Fruit fly (Drosophila melanogaster) whole organism, prepupa: ENCODE measurements around the gene bab1.
A peak's percentile ranks its signal among the peaks of the same experiment; 100 is the strongest.

ENCODE experiments used
- Blimp-1 ChIP-seq: fragments of 200-800 bp; sonication (Bioruptor generic); optimal IDR thresholded peaks from 3 replicates; lab custom pipeline; 2017; ENCODE audit warnings: missing biosample characterization, missing genetic modification characterization, mild to moderate bottlenecking, moderate library complexity, missing genetic modification reagents
- CG10631 ChIP-seq: fragments of 200-800 bp; sonication (Bioruptor generic); optimal IDR thresholded peaks from 2 replicates; lab custom pipeline; 2016; ENCODE audit warnings: missing biosample characterization, missing genetic modification characterization
- CG10669 ChIP-seq: fragments of 200-800 bp; sonication (Bioruptor generic); optimal IDR thresholded peaks from 3 replicates; lab custom pipeline; 2018; ENCODE audit warnings: missing biosample characterization, mild to moderate bottlenecking, missing genetic modification characterization, moderate library complexity
- CG11294 ChIP-seq: fragments of 200-800 bp; sonication (Bioruptor generic); IDR thresholded peaks from 2 replicates; pipeline ENCODE4 v1.3.6; 2022; ENCODE audit warnings: missing biosample characterization, missing genetic modification characterization
- CG11762 ChIP-seq: fragments of 200-800 bp; sonication (Bioruptor generic); optimal IDR thresholded peaks from 3 replicates; lab custom pipeline; 2016; ENCODE audit warnings: missing biosample characterization, missing genetic modification characterization; ENCODE audit not compliant: insufficient read depth
- CG11902 ChIP-seq: fragments of 200-800 bp; sonication (Bioruptor generic); optimal IDR thresholded peaks from 3 replicates; lab custom pipeline; 2016; ENCODE audit warnings: missing biosample characterization, missing genetic modification characterization
- CG15336 ChIP-seq: fragments of 200-800 bp; sonication (Bioruptor generic); IDR thresholded peaks from 2 replicates; pipeline ENCODE4 v1.3.6; 2022; ENCODE audit warnings: missing biosample characterization, missing genetic modification characterization
- CG1621 ChIP-seq: fragments of 200-800 bp; sonication (Bioruptor generic); optimal IDR thresholded peaks from 3 replicates; lab custom pipeline; 2018; ENCODE audit warnings: missing biosample characterization, mild to moderate bottlenecking, missing genetic modification characterization
- CG16779 ChIP-seq: fragments of 200-800 bp; sonication (Bioruptor generic); optimal IDR thresholded peaks from 3 replicates; lab custom pipeline; 2017; ENCODE audit warnings: missing biosample characterization, mild to moderate bottlenecking, missing genetic modification characterization
- CG3032 ChIP-seq: fragments of 200-800 bp; optimal IDR thresholded peaks from 2 replicates; lab custom pipeline; 2019; ENCODE audit warnings: missing biosample characterization, mild to moderate bottlenecking, missing genetic modification characterization, moderate library complexity
- CG32006 ChIP-seq: fragments of 200-800 bp; sonication (Bioruptor generic); optimal IDR thresholded peaks from 3 replicates; lab custom pipeline; 2017; ENCODE audit warnings: missing biosample characterization, mild to moderate bottlenecking, missing genetic modification characterization
- CG3919 ChIP-seq: fragments of 200-800 bp; sonication (Bioruptor generic); optimal IDR thresholded peaks from 3 replicates; lab custom pipeline; 2016; ENCODE audit warnings: missing biosample characterization, missing genetic modification characterization
- CG4318 ChIP-seq: fragments of 200-800 bp; sonication (Bioruptor generic); optimal IDR thresholded peaks from 3 replicates; lab custom pipeline; 2017; ENCODE audit warnings: missing biosample characterization, mild to moderate bottlenecking, missing genetic modification characterization
- CG6163 ChIP-seq: fragments of 200-800 bp; sonication (Bioruptor generic); IDR thresholded peaks from 3 replicates; pipeline ENCODE4 v1.3.6; 2022; ENCODE audit warnings: missing biosample characterization, missing genetic modification characterization
- CG6276 ChIP-seq: fragments of 200-800 bp; sonication (Bioruptor generic); optimal IDR thresholded peaks from 2 replicates; lab custom pipeline; 2017; ENCODE audit warnings: missing biosample characterization, mild to moderate bottlenecking, missing genetic modification characterization
- CG6792 ChIP-seq: fragments of 200-800 bp; sonication (Bioruptor generic); optimal IDR thresholded peaks from 3 replicates; lab custom pipeline; 2016; ENCODE audit warnings: missing biosample characterization, missing genetic modification characterization
- CG6808 ChIP-seq: fragments of 200-800 bp; sonication (Bioruptor generic); optimal IDR thresholded peaks from 3 replicates; lab custom pipeline; 2017; ENCODE audit warnings: missing biosample characterization, missing genetic modification characterization, mild to moderate bottlenecking, moderate library complexity, missing genetic modification reagents
- CG6854 ChIP-seq: fragments of 200-800 bp; sonication (Bioruptor generic); optimal IDR thresholded peaks from 2 replicates; lab custom pipeline; 2017; ENCODE audit warnings: missing biosample characterization, mild to moderate bottlenecking, missing genetic modification characterization
- CG7368 ChIP-seq: fragments of 200-800 bp; sonication (Bioruptor generic); optimal IDR thresholded peaks from 3 replicates; lab custom pipeline; 2016; ENCODE audit warnings: missing biosample characterization, missing genetic modification characterization
- Eip75B ChIP-seq: fragments of 200-800 bp; sonication (Bioruptor generic); optimal IDR thresholded peaks from 3 replicates; lab custom pipeline; 2016; ENCODE audit warnings: missing biosample characterization, missing genetic modification characterization
- Eip78C ChIP-seq: fragments of 200-800 bp; sonication (Bioruptor generic); peaks from one replicate; lab custom pipeline; 2016; ENCODE audit warnings: missing biosample characterization, missing genetic modification characterization
- Eip93F ChIP-seq: fragments of 200-800 bp; sonication (Bioruptor generic); optimal IDR thresholded peaks from 2 replicates; lab custom pipeline; 2016; ENCODE audit warnings: missing biosample characterization, mild to moderate bottlenecking, missing genetic modification characterization
- Ets21C ChIP-seq: fragments of 200-800 bp; sonication (Bioruptor generic); optimal IDR thresholded peaks from 3 replicates; lab custom pipeline; 2016; ENCODE audit warnings: missing biosample characterization, missing genetic modification characterization
- Ets96B ChIP-seq: fragments of 200-800 bp; optimal IDR thresholded peaks from 2 replicates; lab custom pipeline; 2019; ENCODE audit warnings: missing biosample characterization, mild to moderate bottlenecking, missing genetic modification characterization, moderate library complexity
- Gug ChIP-seq: fragments of 200-800 bp; sonication (Bioruptor generic); IDR thresholded peaks from 2 replicates; pipeline ENCODE4 v1.3.6; 2022; ENCODE audit warnings: missing biosample characterization, missing genetic modification characterization
- Hr38 ChIP-seq: sonication (Bioruptor generic); optimal IDR thresholded peaks from 2 replicates; lab custom pipeline; 2016; ENCODE audit warnings: missing biosample characterization, missing genetic modification characterization
- Hr39 ChIP-seq: fragments of 200-800 bp; sonication (Bioruptor generic); optimal IDR thresholded peaks from 2 replicates; lab custom pipeline; 2016; ENCODE audit warnings: missing biosample characterization, missing genetic modification characterization
- Hr4 ChIP-seq: fragments of 200-800 bp; sonication (Bioruptor generic); optimal IDR thresholded peaks from 3 replicates; lab custom pipeline; 2016; ENCODE audit warnings: missing biosample characterization, missing genetic modification characterization
- Lpt ChIP-seq: fragments of 200-800 bp; sonication (Bioruptor generic); optimal IDR thresholded peaks from 3 replicates; lab custom pipeline; 2016; ENCODE audit warnings: missing biosample characterization, missing genetic modification characterization
- Met ChIP-seq: fragments of 200-800 bp; sonication (Bioruptor generic); optimal IDR thresholded peaks from 3 replicates; lab custom pipeline; 2016; ENCODE audit warnings: missing biosample characterization, missing genetic modification characterization
- OdsH ChIP-seq: fragments of 200-800 bp; sonication (Bioruptor generic); optimal IDR thresholded peaks from 3 replicates; lab custom pipeline; 2016; ENCODE audit warnings: missing biosample characterization, missing genetic modification characterization
- Smox ChIP-seq: fragments of 200-800 bp; sonication (Bioruptor generic); optimal IDR thresholded peaks from 3 replicates; lab custom pipeline; 2016; ENCODE audit warnings: missing biosample characterization, missing genetic modification characterization
- Sox102F ChIP-seq: fragments of 200-800 bp; sonication (Bioruptor generic); optimal IDR thresholded peaks from 2 replicates; lab custom pipeline; 2016; ENCODE audit warnings: missing biosample characterization, mild to moderate bottlenecking, missing genetic modification characterization
- Sox14 ChIP-seq: fragments of 200-800 bp; sonication (Bioruptor generic); optimal IDR thresholded peaks from 3 replicates; lab custom pipeline; 2016; ENCODE audit warnings: missing biosample characterization, missing genetic modification characterization
- achi ChIP-seq: fragments of 200-800 bp; sonication (Bioruptor generic); optimal IDR thresholded peaks from 3 replicates; lab custom pipeline; 2016; ENCODE audit warnings: missing biosample characterization, missing genetic modification characterization
- acj6 ChIP-seq: fragments of 200-800 bp; sonication (Bioruptor generic); optimal IDR thresholded peaks from 3 replicates; lab custom pipeline; 2016; ENCODE audit warnings: missing biosample characterization, missing genetic modification characterization
- cyc ChIP-seq: fragments of 200-800 bp; sonication (Bioruptor generic); optimal IDR thresholded peaks from 3 replicates; lab custom pipeline; 2016; ENCODE audit warnings: missing biosample characterization, missing genetic modification characterization
- dac ChIP-seq: fragments of 200-800 bp; sonication (Bioruptor generic); optimal IDR thresholded peaks from 2 replicates; lab custom pipeline; 2017; ENCODE audit warnings: missing biosample characterization, mild to moderate bottlenecking, missing genetic modification characterization
- dsx ChIP-seq: fragments of 200-800 bp; optimal IDR thresholded peaks from 3 replicates; lab custom pipeline; 2019; ENCODE audit warnings: missing biosample characterization, mild to moderate bottlenecking, missing genetic modification characterization, moderate library complexity; ENCODE audit not compliant: poor library complexity, severe bottlenecking
- eg ChIP-seq: fragments of 200-800 bp; sonication (Bioruptor generic); IDR thresholded peaks from 3 replicates; pipeline ENCODE4 v1.3.6; 2022; ENCODE audit warnings: missing biosample characterization, missing genetic modification characterization
- esn ChIP-seq: fragments of 200-800 bp; sonication (Bioruptor generic); optimal IDR thresholded peaks from 2 replicates; lab custom pipeline; 2016; ENCODE audit warnings: missing biosample characterization, mild to moderate bottlenecking, missing genetic modification characterization, moderate library complexity
- fd59A ChIP-seq: fragments of 200-800 bp; sonication (Bioruptor generic); optimal IDR thresholded peaks from 2 replicates; lab custom pipeline; 2017; ENCODE audit warnings: missing biosample characterization, mild to moderate bottlenecking, missing genetic modification characterization, missing genetic modification reagents
- fd85E ChIP-seq: fragments of 200-800 bp; sonication (Bioruptor generic); optimal IDR thresholded peaks from 3 replicates; lab custom pipeline; 2016; ENCODE audit warnings: missing biosample characterization, missing genetic modification characterization
- lz ChIP-seq: fragments of 200-800 bp; sonication (Bioruptor generic); optimal IDR thresholded peaks from 3 replicates; lab custom pipeline; 2016; ENCODE audit warnings: missing biosample characterization, missing genetic modification characterization
- net ChIP-seq: fragments of 200-800 bp; sonication (Bioruptor generic); optimal IDR thresholded peaks from 3 replicates; lab custom pipeline; 2016; ENCODE audit warnings: missing biosample characterization, missing genetic modification characterization
- pdm3 ChIP-seq: fragments of 200-800 bp; sonication (Bioruptor generic); optimal IDR thresholded peaks from 3 replicates; lab custom pipeline; 2016; ENCODE audit warnings: missing biosample characterization, missing genetic modification characterization
- salr ChIP-seq, 2 experiments: fragments of 200-800 bp; sonication (Bioruptor generic); optimal IDR thresholded peaks; 3 replicates each; lab custom pipeline; 2016 to 2018; ENCODE audit warnings: missing biosample characterization in 2 of 2, missing genetic modification characterization in 2 of 2, mild to moderate bottlenecking in 1 of 2
- spab ChIP-seq: fragments of 200-800 bp; sonication (Bioruptor generic); optimal IDR thresholded peaks from 2 replicates; lab custom pipeline; 2017; ENCODE audit warnings: missing biosample characterization, mild to moderate bottlenecking, missing genetic modification characterization, missing genetic modification reagents
- svp ChIP-seq: fragments of 200-800 bp; sonication (Bioruptor generic); peaks from one replicate; lab custom pipeline; 2016; ENCODE audit warnings: missing biosample characterization, missing genetic modification characterization
- topi ChIP-seq: fragments of 200-800 bp; sonication (Bioruptor generic); optimal IDR thresholded peaks from 3 replicates; lab custom pipeline; 2016; ENCODE audit warnings: missing biosample characterization, missing genetic modification characterization
- vri ChIP-seq: fragments of 200-800 bp; sonication (Bioruptor generic); optimal IDR thresholded peaks from 3 replicates; lab custom pipeline; 2016; ENCODE audit warnings: missing biosample characterization, mild to moderate bottlenecking, missing genetic modification characterization

Gene bab1

dm6 chr3L:1030908-1031545 lies 69.9 kb downstream of the bab1 start:
- TF ChIP-seq Blimp-1 (GFP tag; lab: Kevin White, UChicago), result peak; percentile 1
- TF ChIP-seq net (GFP tag; lab: Kevin White, UChicago), result peak; percentile 28
- no peak for TF ChIP-seq CG4318 (GFP tag; lab: Kevin White, UChicago)
- no peak for TF ChIP-seq fd85E (GFP tag; lab: Kevin White, UChicago)
- TF ChIP-seq CG7368 (GFP tag; lab: Kevin White, UChicago), result peak; percentile 25
- TF ChIP-seq achi (GFP tag; lab: Kevin White, UChicago), result peak; percentile 42
- peak; percentile 92 for TF ChIP-seq svp
- TF ChIP-seq salr (GFP tag; optimal IDR thresholded peaks at IDR 0.05; lab: Kevin White, UChicago), result peak in 1 of 2 experiments; percentile 10
- TF ChIP-seq Met (GFP tag; lab: Kevin White, UChicago), result peak; percentile 69
- peak; percentile 60 for TF ChIP-seq Hr39 (GFP tag; lab: Kevin White, UChicago)
- peak; percentile 68 for TF ChIP-seq CG6792 (GFP tag; lab: Kevin White, UChicago)
- TF ChIP-seq Ets96B (tag; lab: Kevin White, UChicago), result peak; percentile 42
- peak; percentile 46 for TF ChIP-seq Sox102F (GFP tag; lab: Kevin White, UChicago)
- peak; percentile 49 for TF ChIP-seq CG10669 (GFP tag; lab: Kevin White, UChicago)
- peak; percentile 85 for TF ChIP-seq Eip78C (GFP tag; lab: Kevin White, UChicago)
- peak; percentile 81 for TF ChIP-seq Sox14 (GFP tag; lab: Kevin White, UChicago)
- TF ChIP-seq acj6 (GFP tag; lab: Kevin White, UChicago), result peak; percentile 51
- TF ChIP-seq fd59A (GFP tag; lab: Kevin White, UChicago), result peak; percentile 17
- TF ChIP-seq CG1621 (tag; lab: Kevin White, UChicago), result peak; percentile 13
- peak; percentile 11 for TF ChIP-seq dsx (GFP tag; lab: Kevin White, UChicago)
- TF ChIP-seq Lpt (GFP tag; lab: Kevin White, UChicago), result peak; percentile 5
- peak; percentile 24 for TF ChIP-seq CG11902
- TF ChIP-seq Eip93F (GFP tag; lab: Kevin White, UChicago), result peak; percentile 24
- TF ChIP-seq Gug (GFP tag; lab: Robert Waterston, UW), result peak; percentile 40; the same call in 1 of the 2 replicates
- TF ChIP-seq Ets21C (GFP tag; lab: Kevin White, UChicago), result no peak
- TF ChIP-seq Hr4, result no peak
- TF ChIP-seq CG15336 (GFP tag; lab: Robert Waterston, UW), result peak; percentile 56; the same call in 1 of the 2 replicates
- peak; percentile 48 for TF ChIP-seq OdsH (GFP tag; lab: Kevin White, UChicago)
- peak; percentile 59 for TF ChIP-seq Eip75B (GFP tag; lab: Kevin White, UChicago)
- peak; percentile 57 for TF ChIP-seq Smox
- TF ChIP-seq CG6808, result peak; percentile 15
- peak; percentile 71 for TF ChIP-seq cyc (GFP tag; lab: Kevin White, UChicago)
- peak; percentile 29 for TF ChIP-seq CG11762 (GFP tag; lab: Kevin White, UChicago)
- TF ChIP-seq CG16779, result no peak
- peak; percentile 72 for TF ChIP-seq CG6163 (GFP tag; lab: Robert Waterston, UW)
- TF ChIP-seq CG3032, result peak; percentile 43
- peak; percentile 72 for TF ChIP-seq vri
- TF ChIP-seq CG6854, result peak; percentile 35
- peak; percentile 45 for TF ChIP-seq CG3919
- peak; percentile 70 for TF ChIP-seq esn (GFP tag; lab: Kevin White, UChicago)
- TF ChIP-seq CG6276 (GFP tag; lab: Kevin White, UChicago), result peak; percentile 4
- peak; percentile 66 for TF ChIP-seq topi (GFP tag; lab: Kevin White, UChicago)
- TF ChIP-seq CG11294 (GFP tag; lab: Robert Waterston, UW), result peak; percentile 28; the same call in 1 of the 2 replicates
- TF ChIP-seq pdm3, result peak; percentile 45
- TF ChIP-seq CG32006 (GFP tag; lab: Kevin White, UChicago), result peak; percentile 43
- peak; percentile 7 for TF ChIP-seq CG10631 (GFP tag; lab: Kevin White, UChicago)
- peak; percentile 14 for TF ChIP-seq spab (GFP tag; lab: Kevin White, UChicago)
- peak; percentile 67 for TF ChIP-seq lz (GFP tag; lab: Kevin White, UChicago)
- TF ChIP-seq dac, result no peak
- TF ChIP-seq eg (GFP tag; lab: Robert Waterston, UW), result peak; percentile 62
- TF ChIP-seq Hr38 (GFP tag; lab: Kevin White, UChicago), result no peak
